Worm (Caenorhabditis elegans) whole organism, late embryonic: Measurements from ENCODE around the gene ZK353.2.

ENCODE experiments used
- C08G9.2 ChIP-seq: sonication (generic microtip); optimal IDR thresholded peaks from 2 replicates; lab custom pipeline; 2016; ENCODE audit warnings: mild to moderate bottlenecking, missing genetic modification characterization, moderate library complexity, missing compliant biosample characterization
- C38D4.7 ChIP-seq: fragments of 200-800 bp; sonication (Bioruptor generic); optimal IDR thresholded peaks from 2 replicates; lab custom pipeline; 2018; ENCODE audit warnings: mild to moderate bottlenecking, missing genetic modification characterization, moderate library complexity, missing compliant biosample characterization
- F13H6.1 ChIP-seq: sonication (generic microtip); optimal IDR thresholded peaks from 2 replicates; lab custom pipeline; 2016; ENCODE audit warnings: missing genetic modification characterization, missing compliant biosample characterization
- K02D7.2 ChIP-seq: sonication (generic microtip); optimal IDR thresholded peaks from 2 replicates; lab custom pipeline; 2017; ENCODE audit warnings: mild to moderate bottlenecking, missing genetic modification characterization, missing compliant biosample characterization
- T23F11.4 ChIP-seq: fragments of 200-800 bp; sonication (Bioruptor generic); optimal IDR thresholded peaks from 2 replicates; lab custom pipeline; 2018; ENCODE audit warnings: mild to moderate bottlenecking, missing genetic modification characterization, missing compliant biosample characterization
- Y22D7AL.16 ChIP-seq: sonication (generic microtip); optimal IDR thresholded peaks from 2 replicates; lab custom pipeline; 2016; ENCODE audit warnings: missing genetic modification characterization, missing compliant biosample characterization
- ama-1 ChIP-seq: fragments of 150-350 bp; optimal IDR thresholded peaks from 2 replicates; lab custom pipeline; 2014
- ceh-31 ChIP-seq: sonication (generic microtip); optimal IDR thresholded peaks from 2 replicates; lab custom pipeline; 2016; ENCODE audit warnings: missing genetic modification characterization, missing compliant biosample characterization
- ceh-45 ChIP-seq: fragments of 200-800 bp; sonication (Bioruptor generic); IDR thresholded peaks from 2 replicates; pipeline ENCODE4 v1.3.6; 2022; ENCODE audit warnings: missing genetic modification reagents, missing genetic modification characterization, missing compliant biosample characterization
- ceh-48 ChIP-seq: sonication (generic microtip); optimal IDR thresholded peaks from 2 replicates; lab custom pipeline; 2016; ENCODE audit warnings: missing genetic modification characterization, inconsistent platforms, missing compliant biosample characterization
- ceh-9 ChIP-seq: sonication (generic microtip); optimal IDR thresholded peaks from 2 replicates; lab custom pipeline; 2016; ENCODE audit warnings: mild to moderate bottlenecking, missing genetic modification characterization, inconsistent platforms, missing compliant biosample characterization
- che-1 ChIP-seq: sonication (generic microtip); optimal IDR thresholded peaks from 2 replicates; lab custom pipeline; 2016; ENCODE audit warnings: mild to moderate bottlenecking, missing genetic modification characterization, missing compliant biosample characterization
- dve-1 ChIP-seq: sonication (generic microtip); optimal IDR thresholded peaks from 2 replicates; lab custom pipeline; 2017; ENCODE audit warnings: antibody characterized with exemption, mild to moderate bottlenecking, missing genetic modification characterization, missing compliant biosample characterization
- elt-4 ChIP-seq: sonication (generic microtip); optimal IDR thresholded peaks from 2 replicates; lab custom pipeline; 2016; ENCODE audit warnings: missing genetic modification characterization, missing compliant biosample characterization
- ets-4 ChIP-seq: sonication (generic microtip); optimal IDR thresholded peaks from 2 replicates; lab custom pipeline; 2016; ENCODE audit warnings: missing genetic modification characterization, missing compliant biosample characterization
- gmeb-2 ChIP-seq: sonication (generic microtip); optimal IDR thresholded peaks from 2 replicates; lab custom pipeline; 2016; ENCODE audit warnings: missing genetic modification characterization, inconsistent platforms, missing compliant biosample characterization
- hlh-15 ChIP-seq: sonication (generic microtip); optimal IDR thresholded peaks from 2 replicates; lab custom pipeline; 2016; ENCODE audit warnings: missing genetic modification characterization, missing compliant biosample characterization
- hlh-30 ChIP-seq: sonication (generic microtip); optimal IDR thresholded peaks from 2 replicates; lab custom pipeline; 2017; ENCODE audit warnings: antibody characterized with exemption, missing genetic modification characterization, missing compliant biosample characterization; ENCODE audit not compliant: insufficient read depth
- madf-2 ChIP-seq: sonication (generic microtip); optimal IDR thresholded peaks from 2 replicates; lab custom pipeline; 2017; ENCODE audit warnings: missing genetic modification characterization, missing compliant biosample characterization
- mec-3 ChIP-seq: sonication (generic microtip); optimal IDR thresholded peaks from 2 replicates; lab custom pipeline; 2016; ENCODE audit warnings: borderline replicate concordance, missing genetic modification characterization, missing compliant biosample characterization
- nfya-1 ChIP-seq: sonication (generic microtip); optimal IDR thresholded peaks from 2 replicates; lab custom pipeline; 2017; ENCODE audit warnings: missing genetic modification characterization, mild to moderate bottlenecking, missing compliant biosample characterization, antibody characterized with exemption, moderate library complexity
- nhr-11 ChIP-seq: fragments of 150-350 bp; optimal IDR thresholded peaks from 2 replicates; lab custom pipeline; 2014; ENCODE audit warnings: missing biosample characterization, missing genetic modification characterization
- nhr-232 ChIP-seq: sonication (generic microtip); optimal IDR thresholded peaks from 2 replicates; lab custom pipeline; 2016; ENCODE audit warnings: missing genetic modification characterization, missing compliant biosample characterization
- npax-4 ChIP-seq: sonication (generic microtip); optimal IDR thresholded peaks from 2 replicates; lab custom pipeline; 2016; ENCODE audit warnings: missing genetic modification characterization, missing compliant biosample characterization
- pha-2 ChIP-seq: sonication (generic microtip); optimal IDR thresholded peaks from 2 replicates; lab custom pipeline; 2017; ENCODE audit warnings: mild to moderate bottlenecking, missing genetic modification characterization, missing compliant biosample characterization
- pha-4 ChIP-seq: fragments of 150-350 bp; optimal IDR thresholded peaks from 2 replicates; lab custom pipeline; 2018; ENCODE audit warnings: missing biosample characterization, missing genetic modification reagents, missing genetic modification characterization
- pqm-1 ChIP-seq: sonication (generic microtip); optimal IDR thresholded peaks from 2 replicates; lab custom pipeline; 2016; ENCODE audit warnings: missing genetic modification characterization, missing compliant biosample characterization
- sdc-2 ChIP-seq: sonication (generic microtip); optimal IDR thresholded peaks from 2 replicates; lab custom pipeline; 2016; ENCODE audit warnings: missing genotype, missing genetic modification characterization, missing compliant biosample characterization
- sox-2 ChIP-seq: fragments of 200-800 bp; sonication (Bioruptor generic); IDR thresholded peaks from 2 replicates; pipeline ENCODE4 v1.3.6; 2022; ENCODE audit warnings: missing genetic modification reagents, missing genetic modification characterization, missing compliant biosample characterization
- tbx-2 ChIP-seq: sonication (generic microtip); optimal IDR thresholded peaks from 2 replicates; lab custom pipeline; 2016; ENCODE audit warnings: missing genetic modification characterization, missing compliant biosample characterization
- unc-42 ChIP-seq: sonication (generic microtip); optimal IDR thresholded peaks from 2 replicates; lab custom pipeline; 2016; ENCODE audit warnings: missing genotype, missing genetic modification characterization, missing compliant biosample characterization
- unc-55 ChIP-seq: sonication (generic microtip); optimal IDR thresholded peaks from 2 replicates; lab custom pipeline; 2017; ENCODE audit warnings: missing biosample characterization, missing genetic modification reagents, missing genetic modification characterization
- zip-5 ChIP-seq: sonication (generic microtip); optimal IDR thresholded peaks from 2 replicates; lab custom pipeline; 2016; ENCODE audit warnings: missing genetic modification characterization, missing compliant biosample characterization
- ztf-16 ChIP-seq: sonication (generic microtip); optimal IDR thresholded peaks from 2 replicates; lab custom pipeline; 2017; ENCODE audit warnings: missing genetic modification characterization, missing compliant biosample characterization

Gene ZK353.2

ce11 chrIII:8425076-8425475 is 26.6 kb downstream of the ZK353.2 start (continued):
- peak; percentile 16 for TF ChIP-seq sdc-2

DNA sequence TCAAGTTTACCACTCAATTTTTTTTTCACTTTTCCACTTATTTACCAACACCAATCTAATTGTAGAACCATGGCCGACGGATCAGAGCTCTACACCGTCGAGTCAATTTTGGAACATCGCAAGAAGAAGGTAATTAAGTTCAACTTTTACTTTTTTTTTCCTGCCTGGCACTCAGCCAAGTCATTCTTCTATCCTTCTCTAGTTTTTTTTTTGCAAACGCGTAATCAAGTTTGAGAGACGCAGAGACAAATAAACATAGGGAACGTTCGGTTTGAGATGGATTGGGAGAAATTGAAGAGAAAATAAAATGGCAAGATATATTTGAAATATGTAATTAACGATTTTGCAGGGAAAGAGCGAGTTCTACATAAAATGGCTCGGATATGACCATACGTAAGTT is 27.8 kb downstream of the ZK353.2 start, which contains the start of gene cec-1:
cec-1 (plus strand) TSS at position 63 of the 400 bp plus-strand sequence.
- TF ChIP-seq nhr-11 (tag; lab: Kevin White, UChicago) (no peak), hlh-15 (tag; lab: Kevin White, UChicago) (no peak), madf-2 (tag; lab: Kevin White, UChicago) (no peak), tbx-2 (tag; lab: Kevin White, UChicago) (no peak), C08G9.2 (tag; lab: Kevin White, UChicago) (no peak), unc-42 (peak; percentile 55), dve-1 (no peak), ztf-16 (no peak)

DNA sequence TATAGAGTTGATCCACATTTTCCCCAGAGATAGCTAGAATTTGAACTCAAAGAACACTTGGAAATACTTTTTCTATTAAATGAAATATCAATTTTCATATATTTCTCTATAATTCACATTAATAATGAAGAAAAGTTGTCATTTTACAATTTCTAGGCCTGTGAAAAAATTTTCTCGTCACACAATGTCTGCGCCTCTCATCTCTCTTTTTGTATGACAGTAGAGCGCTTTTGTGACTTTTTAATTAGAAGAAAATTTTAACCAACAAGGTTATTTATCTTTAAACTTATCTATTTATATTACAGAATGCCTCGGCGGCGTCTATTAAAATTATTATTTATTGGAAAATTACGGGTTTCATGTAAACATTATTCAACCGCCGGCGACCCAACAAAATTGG is 30.5 kb downstream of the ZK353.2 start, which contains the start of gene ZK1236.1:
ZK1236.1 (plus strand) TSS at position 263 of the 400 bp plus-strand sequence.
- no peak for TF ChIP-seq pha-4 (tag; lab: Kevin White, UChicago)
- TF ChIP-seq pqm-1 (tag; lab: Kevin White, UChicago), result no peak
- TF ChIP-seq Y22D7AL.16 (tag; lab: Kevin White, UChicago), result no peak
- no peak for TF ChIP-seq T23F11.4 (GFP tag; lab: Kevin White, UChicago)
- no peak for TF ChIP-seq che-1 (tag; lab: Kevin White, UChicago)
- TF ChIP-seq C38D4.7 (GFP tag; lab: Kevin White, UChicago), result no peak
- TF ChIP-seq ets-4 (tag; lab: Kevin White, UChicago), result no peak
- no peak for TF ChIP-seq hlh-30 (tag; lab: Kevin White, UChicago)
- TF ChIP-seq pha-2 (tag; lab: Kevin White, UChicago), result no peak
- no peak for TF ChIP-seq sox-2 (GFP tag; lab: Robert Waterston, UW)
- no peak for TF ChIP-seq ceh-45 (GFP tag; lab: Robert Waterston, UW)
- TF ChIP-seq nhr-232 (tag; lab: Kevin White, UChicago), result no peak

ce11 chrIII:8429497-8429896 is 31.0 kb downstream of the ZK353.2 start:
- no peak for TF ChIP-seq C08G9.2 (tag; lab: Kevin White, UChicago)
- TF ChIP-seq F13H6.1 (tag; lab: Kevin White, UChicago), result no peak
- TF ChIP-seq elt-4 (tag; lab: Kevin White, UChicago), result no peak
- TF ChIP-seq unc-55, result no peak
- no peak for TF ChIP-seq ceh-48 (tag; lab: Kevin White, UChicago)
- no peak for TF ChIP-seq mec-3
- TF ChIP-seq ama-1 (lab: Kevin White, UChicago), result no peak
- no peak for TF ChIP-seq gmeb-2 (tag; lab: Kevin White, UChicago)

- no peak for TF ChIP-seq ceh-9 (tag; lab: Kevin White, UChicago)
- no peak for TF ChIP-seq F13H6.1 (tag; lab: Kevin White, UChicago)
- peak; percentile 26 for TF ChIP-seq nfya-1 (tag; lab: Kevin White, UChicago)
Measured at ce11 chrIII:8432143-8432542, 33.6 kb downstream of the ZK353.2 start, which contains the start of gene ZK1236.5. Gene ZK1236.5, minus strand, starts transcription at chrIII:8432214.

- TF ChIP-seq npax-4 (no peak), ceh-31 (tag; lab: Kevin White, UChicago) (no peak), K02D7.2 (tag; lab: Kevin White, UChicago) (no peak), nfya-1 (tag; lab: Kevin White, UChicago) (no peak), tbx-2 (tag; lab: Kevin White, UChicago) (no peak), zip-5 (tag; lab: Kevin White, UChicago) (no peak), unc-55 (no peak)
Measured at ce11 chrIII:8435074-8435473, 36.6 kb downstream of the ZK353.2 start, which contains the start of gene ZK1236.9. Gene ZK1236.9, minus strand, starts transcription at chrIII:8435174.
